Fruit fly (Drosophila melanogaster): ENCODE data around the gene TM9SF4.

TM9SF4 gene

DNA sequence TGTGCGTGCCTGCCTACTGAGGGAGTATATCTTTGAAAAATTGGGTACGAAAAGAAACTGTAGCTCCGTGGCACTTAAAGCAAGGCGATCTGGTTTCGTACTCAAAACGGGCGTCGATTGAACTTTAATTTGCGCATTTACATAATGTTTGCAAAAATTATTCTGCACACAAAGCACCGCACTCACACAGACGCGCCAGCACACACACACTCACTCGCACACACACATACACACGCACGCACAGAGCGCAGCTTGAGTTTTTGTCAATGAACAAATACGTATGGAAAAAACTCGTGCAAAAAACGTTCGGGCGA is 33.0 kb downstream of the TM9SF4 start (continued):
- peak; percentile 81 for TF ChIP-seq Jarid2 (GFP tag; optimal IDR thresholded peaks at IDR 0.05)
- TF ChIP-seq Sox100B (GFP tag; optimal IDR thresholded peaks at IDR 0.05) = no peak
- peak; percentile 83; the same call in 1 of the 3 replicates for TF ChIP-seq CG34422 (GFP tag; IDR thresholded peaks at IDR 0.05)
- TF ChIP-seq CG33213 (GFP tag; optimal IDR thresholded peaks at IDR 0.05) = no peak
- TF ChIP-seq p53 (GFP tag; optimal IDR thresholded peaks at IDR 0.05) = no peak
- TF ChIP-seq tna (GFP tag; IDR thresholded peaks at IDR 0.05; ENCODE audit: partially characterized antibody) = 0 out of 2 replicates have a peak, but pooled peaks have one; percentile 36
- TF ChIP-seq CG2199 (GFP tag; IDR thresholded peaks at IDR 0.05) = 0 out of 3 replicates have a peak, but pooled peaks have one; percentile 22
- TF ChIP-seq sug (tag; optimal IDR thresholded peaks at IDR 0.05) = no peak
- 0 out of 3 replicates have a peak, but pooled peaks have one; percentile 48 for TF ChIP-seq mld (GFP tag; IDR thresholded peaks at IDR 0.05; ENCODE audit: partially characterized antibody)
- no peak for TF ChIP-seq tgo (GFP tag; IDR thresholded peaks at IDR 0.05)
- TF ChIP-seq Ets97D (GFP tag; optimal IDR thresholded peaks at IDR 0.05) = no peak
- peak; percentile 43; the same call in 1 of the 2 replicates for TF ChIP-seq ato (GFP tag; IDR thresholded peaks at IDR 0.05; ENCODE audit: partially characterized antibody)
- TF ChIP-seq YL-1 (GFP tag; optimal IDR thresholded peaks at IDR 0.05) = no peak
- TF ChIP-seq CG14014 (GFP tag; IDR thresholded peaks at IDR 0.05) = no peak
- TF ChIP-seq Dip3 (GFP tag; optimal IDR thresholded peaks at IDR 0.05) = no peak
- TF ChIP-seq wek (GFP tag; optimal IDR thresholded peaks at IDR 0.05) = peak; percentile 13
- TF ChIP-seq z (GFP tag; IDR thresholded peaks at IDR 0.05) = peak; percentile 57; the same call in 1 of the 3 replicates
- no peak for TF ChIP-seq Xbp1 (GFP tag; optimal IDR thresholded peaks at IDR 0.05)
- no peak for TF ChIP-seq Mes4 (GFP tag; optimal IDR thresholded peaks at IDR 0.05)
- TF ChIP-seq bbx (GFP tag; IDR thresholded peaks at IDR 0.05; ENCODE audit: partially characterized antibody) = peak; percentile 67; the same call in 1 of the 2 replicates
- no peak for TF ChIP-seq CG10462 (GFP tag; optimal IDR thresholded peaks at IDR 0.05)
- TF ChIP-seq CG13287 (GFP tag; IDR thresholded peaks at IDR 0.05; ENCODE audit: partially characterized antibody) = peak; percentile 15; the same call in 1 of the 2 replicates
- TF ChIP-seq ci (GFP tag; IDR thresholded peaks at IDR 0.05) = peak; percentile 58; the same call in 2 of the 3 replicates
- TF ChIP-seq CG1602 (GFP tag; optimal IDR thresholded peaks at IDR 0.05) = no peak
- TF ChIP-seq PHDP (tag; optimal IDR thresholded peaks at IDR 0.05) = no peak
- no peak for TF ChIP-seq E2f1 (GFP tag; IDR thresholded peaks at IDR 0.05)
- no peak for TF ChIP-seq CG2120 (GFP tag; optimal IDR thresholded peaks at IDR 0.05)
- peak; percentile 58; the same call in 1 of the 2 replicates for TF ChIP-seq Bgb (GFP tag; IDR thresholded peaks at IDR 0.05; ENCODE audit: partially characterized antibody)
- no peak for TF ChIP-seq ham (GFP tag; IDR thresholded peaks at IDR 0.05)
- TF ChIP-seq CG12769 (tag; optimal IDR thresholded peaks at IDR 0.05) = peak; percentile 22
- TF ChIP-seq kah (GFP tag; optimal IDR thresholded peaks at IDR 0.05) = no peak
- no peak for TF ChIP-seq CG6683 (GFP tag; optimal IDR thresholded peaks at IDR 0.05)
- TF ChIP-seq bab2 (GFP tag; optimal IDR thresholded peaks at IDR 0.05) = no peak
- TF ChIP-seq Atf-2 (GFP tag; optimal IDR thresholded peaks at IDR 0.05) = no peak
- TF ChIP-seq CG43689 (GFP tag; IDR thresholded peaks at IDR 0.05) = no peak
- no peak for TF ChIP-seq otp (GFP tag; IDR thresholded peaks at IDR 0.05)
- TF ChIP-seq bowl (GFP tag; IDR thresholded peaks at IDR 0.05) = peak; percentile 41; the same call in 1 of the 2 replicates
- no peak for TF ChIP-seq br (optimal IDR thresholded peaks at IDR 0.05)
- no peak for TF ChIP-seq CG14860 (GFP tag; IDR thresholded peaks at IDR 0.05; ENCODE audit: partially characterized antibody)
- peak; percentile 25; the same call in 1 of the 2 replicates for TF ChIP-seq chm (GFP tag; IDR thresholded peaks at IDR 0.05)
- no peak for TF ChIP-seq lmd (GFP tag; IDR thresholded peaks at IDR 0.05)
